Fruit fly (Drosophila melanogaster) whole organism, embryonic: Measurements from ENCODE around the gene pyx.

Experiments
- CG10462 ChIP-seq: fragments of 200-800 bp; sonication (Bioruptor generic); optimal IDR thresholded peaks from 2 replicates; lab custom pipeline; 2016; ENCODE audit warnings: missing biosample characterization, missing genetic modification characterization
- CG12942 ChIP-seq: fragments of 200-800 bp; sonication (Bioruptor generic); optimal IDR thresholded peaks from 3 replicates; lab custom pipeline; 2016; ENCODE audit warnings: missing biosample characterization, missing genetic modification characterization
- CG14965 ChIP-seq: fragments of 200-800 bp; sonication (Bioruptor generic); optimal IDR thresholded peaks from 2 replicates; lab custom pipeline; 2016; ENCODE audit warnings: missing biosample characterization, missing genetic modification characterization, borderline replicate concordance
- CG17802 ChIP-seq: fragments of 200-800 bp; sonication (Bioruptor generic); optimal IDR thresholded peaks from 2 replicates; lab custom pipeline; 2018; ENCODE audit warnings: missing biosample characterization, mild to moderate bottlenecking, missing genetic modification characterization, moderate library complexity
- CG18011 ChIP-seq: fragments of 200-800 bp; sonication (Bioruptor generic); optimal IDR thresholded peaks from 2 replicates; lab custom pipeline; 2017; ENCODE audit warnings: missing biosample characterization, missing genetic modification characterization, mild to moderate bottlenecking, moderate library complexity, missing genotype
- CG2199 ChIP-seq: fragments of 200-800 bp; sonication (Bioruptor generic); IDR thresholded peaks from 3 replicates; pipeline ENCODE4 v1.3.6; 2022; ENCODE audit warnings: missing biosample characterization, missing genetic modification characterization
- CG2875 ChIP-seq: fragments of 200-800 bp; sonication (Bioruptor generic); optimal IDR thresholded peaks from 2 replicates; lab custom pipeline; 2017; ENCODE audit warnings: missing biosample characterization, mild to moderate bottlenecking, missing genetic modification characterization, missing genetic modification reagents
- CG30020 ChIP-seq: fragments of 200-800 bp; optimal IDR thresholded peaks from 2 replicates; lab custom pipeline; 2019; ENCODE audit warnings: missing biosample characterization, mild to moderate bottlenecking, missing genetic modification characterization, moderate library complexity
- CG31365 ChIP-seq: fragments of 200-800 bp; sonication (Bioruptor generic); optimal IDR thresholded peaks from 2 replicates; lab custom pipeline; 2018; ENCODE audit warnings: missing biosample characterization, mild to moderate bottlenecking, missing genetic modification characterization
- CG32772 ChIP-seq: fragments of 200-800 bp; sonication (Bioruptor generic); IDR thresholded peaks from 2 replicates; pipeline ENCODE4 v1.3.6; 2022; ENCODE audit warnings: missing biosample characterization, missing genetic modification characterization
- CG34376 ChIP-seq: fragments of 200-800 bp; sonication (Bioruptor generic); optimal IDR thresholded peaks from 2 replicates; lab custom pipeline; 2018; ENCODE audit warnings: missing biosample characterization, mild to moderate bottlenecking, missing genetic modification characterization
- CG6683 ChIP-seq: fragments of 200-800 bp; sonication (Bioruptor generic); optimal IDR thresholded peaks from 2 replicates; lab custom pipeline; 2017; ENCODE audit warnings: missing biosample characterization, mild to moderate bottlenecking, missing genetic modification characterization, missing genetic modification reagents
- CG9932 ChIP-seq: fragments of 200-800 bp; sonication (Bioruptor generic); IDR thresholded peaks from 2 replicates; pipeline ENCODE4 v1.3.6; 2022; ENCODE audit warnings: missing biosample characterization, missing genetic modification characterization
- Camta ChIP-seq: fragments of 200-800 bp; sonication (Bioruptor generic); optimal IDR thresholded peaks from 2 replicates; lab custom pipeline; 2016; ENCODE audit warnings: missing biosample characterization, missing genetic modification characterization
- D ChIP-seq, 2 experiments: fragments of 200-800 bp in 1 of 2; fragments of >200 bp in 1 of 2; sonication (Bioruptor generic) in 1 of 2; optimal IDR thresholded peaks; 2 replicates in 1 of 2; 3 replicates in 1 of 2; lab custom pipeline; 2017; ENCODE audit warnings: mild to moderate bottlenecking in 1 of 2, missing biosample characterization in 1 of 2, missing genetic modification characterization in 1 of 2, missing genetic modification reagents in 1 of 2
- Dek ChIP-seq: fragments of 200-800 bp; sonication (Bioruptor generic); optimal IDR thresholded peaks from 3 replicates; lab custom pipeline; 2019; ENCODE audit warnings: missing biosample characterization, mild to moderate bottlenecking, missing genetic modification characterization, moderate library complexity
- Dfd ChIP-seq, 2 experiments: fragments of >200 bp; optimal IDR thresholded peaks; 2 replicates each; lab custom pipeline; 2017; ENCODE audit warnings: missing biosample characterization in 2 of 2, missing genetic modification characterization in 2 of 2
- Doc3 ChIP-seq: fragments of 200-800 bp; sonication (Bioruptor generic); IDR thresholded peaks from 3 replicates; pipeline ENCODE4 v1.3.6; 2022; ENCODE audit warnings: missing biosample characterization, missing genetic modification characterization; ENCODE audit not compliant: partially characterized antibody
- Elba2 ChIP-seq: fragments of 200-800 bp; sonication (Bioruptor generic); optimal IDR thresholded peaks from 3 replicates; lab custom pipeline; 2016; ENCODE audit warnings: missing biosample characterization, missing genetic modification characterization
- HLH3B ChIP-seq: fragments of 200-800 bp; sonication (Bioruptor generic); IDR thresholded peaks from 2 replicates; pipeline ENCODE4 v1.3.6; 2022; ENCODE audit warnings: missing biosample characterization, missing genetic modification characterization
- HLH54F ChIP-seq: fragments of 200-800 bp; sonication (Bioruptor generic); optimal IDR thresholded peaks from 3 replicates; lab custom pipeline; 2016; ENCODE audit warnings: missing biosample characterization, missing genetic modification characterization
- Med ChIP-seq: fragments of 200-800 bp; sonication (Bioruptor generic); peaks from one replicate; lab custom pipeline; 2016; ENCODE audit warnings: missing biosample characterization, missing genetic modification characterization, mild to moderate bottlenecking, inconsistent platforms, moderate library complexity
- Mes4 ChIP-seq: fragments of 200-800 bp; sonication (Bioruptor generic); optimal IDR thresholded peaks from 2 replicates; lab custom pipeline; 2016; ENCODE audit warnings: missing biosample characterization, missing genetic modification characterization
- NC2α ChIP-seq: fragments of 200-800 bp; sonication (Bioruptor generic); optimal IDR thresholded peaks from 2 replicates; lab custom pipeline; 2016; ENCODE audit warnings: missing biosample characterization, missing genetic modification characterization
- Nf-YA ChIP-seq: fragments of 200-800 bp; sonication (Bioruptor generic); IDR thresholded peaks from 2 replicates; pipeline ENCODE4 v1.3.6; 2022; ENCODE audit warnings: missing biosample characterization, missing genetic modification characterization
- Side ChIP-seq: fragments of 200-800 bp; sonication (Bioruptor generic); optimal IDR thresholded peaks from 2 replicates; lab custom pipeline; 2016; ENCODE audit warnings: missing biosample characterization, missing genetic modification characterization
- Six4 ChIP-seq: fragments of 200-800 bp; sonication (Bioruptor generic); optimal IDR thresholded peaks from 2 replicates; lab custom pipeline; 2016; ENCODE audit warnings: missing biosample characterization, missing genetic modification characterization
- Vsx1 ChIP-seq: fragments of 200-800 bp; sonication (Bioruptor generic); optimal IDR thresholded peaks from 2 replicates; lab custom pipeline; 2017; ENCODE audit warnings: missing biosample characterization, mild to moderate bottlenecking, missing genetic modification characterization, missing genetic modification reagents
- ac ChIP-seq: fragments of 200-800 bp; sonication (Bioruptor generic); optimal IDR thresholded peaks from 3 replicates; lab custom pipeline; 2017; ENCODE audit warnings: missing biosample characterization, mild to moderate bottlenecking, missing genetic modification characterization
- ato ChIP-seq: fragments of 200-800 bp; sonication (Bioruptor generic); IDR thresholded peaks from 2 replicates; pipeline ENCODE4 v1.3.6; 2022; ENCODE audit warnings: missing biosample characterization, missing genetic modification characterization; ENCODE audit not compliant: partially characterized antibody
- bsh ChIP-seq, 2 experiments: fragments of 200-800 bp; sonication (Bioruptor generic); optimal IDR thresholded peaks; 2 replicates each; lab custom pipeline; 2017 to 2018; ENCODE audit warnings: mild to moderate bottlenecking in 2 of 2, missing biosample characterization in 2 of 2, missing genetic modification characterization in 2 of 2, moderate library complexity in 1 of 2
- dmrt11E ChIP-seq: fragments of 200-800 bp; sonication (Bioruptor generic); optimal IDR thresholded peaks from 3 replicates; lab custom pipeline; 2018; ENCODE audit warnings: missing biosample characterization, mild to moderate bottlenecking, missing genetic modification characterization, moderate library complexity
- esg ChIP-seq: fragments of 200-800 bp; sonication (Bioruptor generic); conservative IDR thresholded peaks from 2 replicates; pipeline ENCODE4 v1.3.6; 2022; ENCODE audit warnings: missing biosample characterization, missing genetic modification characterization
- eve ChIP-seq, 2 experiments: fragments of >200 bp; optimal IDR thresholded peaks; 2 replicates each; lab custom pipeline; 2017; ENCODE audit warnings: missing biosample characterization in 2 of 2, missing genetic modification characterization in 2 of 2
- fd96Cb ChIP-seq: fragments of 200-800 bp; sonication (Bioruptor generic); optimal IDR thresholded peaks from 2 replicates; lab custom pipeline; 2018; ENCODE audit warnings: missing biosample characterization, mild to moderate bottlenecking, missing genetic modification characterization, moderate library complexity
- fu2 ChIP-seq: fragments of 200-800 bp; sonication (Bioruptor generic); optimal IDR thresholded peaks from 2 replicates; lab custom pipeline; 2016; ENCODE audit warnings: missing biosample characterization, missing genetic modification characterization
- hkb ChIP-seq, 2 experiments: fragments of 200-800 bp in 1 of 2; fragments of >200 bp in 1 of 2; sonication (Bioruptor generic) in 1 of 2; IDR thresholded peaks in 1 of 2; optimal IDR thresholded peaks in 1 of 2; 2 replicates each; pipeline versions ENCODE4 v1.3.6 to Lab custom; 2017 to 2022; ENCODE audit warnings: missing biosample characterization in 1 of 2, missing genetic modification characterization in 1 of 2
- inv ChIP-seq: fragments of 200-800 bp; sonication (Bioruptor generic); IDR thresholded peaks from 2 replicates; pipeline ENCODE4 v1.3.6; 2022; ENCODE audit warnings: missing biosample characterization, missing genetic modification characterization; ENCODE audit not compliant: partially characterized antibody
- ken ChIP-seq: fragments of 200-800 bp; sonication (Bioruptor generic); IDR thresholded peaks from 3 replicates; pipeline ENCODE4 v1.3.6; 2022; ENCODE audit warnings: missing biosample characterization, missing genetic modification characterization
- knrl ChIP-seq: fragments of 200-800 bp; sonication (Bioruptor generic); IDR thresholded peaks from 3 replicates; pipeline ENCODE4 v1.3.6; 2022; ENCODE audit warnings: missing biosample characterization, missing genetic modification characterization; ENCODE audit not compliant: partially characterized antibody
- phol ChIP-seq: fragments of 200-800 bp; sonication (Bioruptor generic); optimal IDR thresholded peaks from 3 replicates; lab custom pipeline; 2018; ENCODE audit warnings: missing biosample characterization, mild to moderate bottlenecking, missing genetic modification characterization, moderate library complexity
- sd ChIP-seq: fragments of 200-800 bp; sonication (Bioruptor generic); optimal IDR thresholded peaks from 3 replicates; lab custom pipeline; 2018; ENCODE audit warnings: missing biosample characterization, mild to moderate bottlenecking, missing genetic modification characterization, moderate library complexity
- shn ChIP-seq: fragments of 200-800 bp; sonication (Bioruptor generic); optimal IDR thresholded peaks from 3 replicates; lab custom pipeline; 2016; ENCODE audit warnings: missing biosample characterization, missing genetic modification characterization
- ssp ChIP-seq: fragments of 200-800 bp; sonication (Bioruptor generic); IDR thresholded peaks from 2 replicates; pipeline ENCODE4 v1.3.6; 2022; ENCODE audit warnings: missing biosample characterization, missing genetic modification characterization
- sug ChIP-seq: fragments of 200-800 bp; optimal IDR thresholded peaks from 2 replicates; lab custom pipeline; 2019; ENCODE audit warnings: missing biosample characterization, mild to moderate bottlenecking, missing genetic modification characterization, moderate library complexity
- twi ChIP-seq: fragments of 200-800 bp; optimal IDR thresholded peaks from 2 replicates; lab custom pipeline; 2019; ENCODE audit warnings: missing biosample characterization, mild to moderate bottlenecking, missing genetic modification characterization, moderate library complexity
- usp ChIP-seq: fragments of >200 bp; optimal IDR thresholded peaks from 2 replicates; lab custom pipeline; 2017; ENCODE audit warnings: missing biosample characterization, missing genetic modification characterization
- wor ChIP-seq: fragments of 200-800 bp; sonication (Bioruptor generic); IDR thresholded peaks from 2 replicates; pipeline ENCODE4 v1.3.6; 2022; ENCODE audit warnings: missing biosample characterization, missing genetic modification characterization

Gene pyx

DNA sequence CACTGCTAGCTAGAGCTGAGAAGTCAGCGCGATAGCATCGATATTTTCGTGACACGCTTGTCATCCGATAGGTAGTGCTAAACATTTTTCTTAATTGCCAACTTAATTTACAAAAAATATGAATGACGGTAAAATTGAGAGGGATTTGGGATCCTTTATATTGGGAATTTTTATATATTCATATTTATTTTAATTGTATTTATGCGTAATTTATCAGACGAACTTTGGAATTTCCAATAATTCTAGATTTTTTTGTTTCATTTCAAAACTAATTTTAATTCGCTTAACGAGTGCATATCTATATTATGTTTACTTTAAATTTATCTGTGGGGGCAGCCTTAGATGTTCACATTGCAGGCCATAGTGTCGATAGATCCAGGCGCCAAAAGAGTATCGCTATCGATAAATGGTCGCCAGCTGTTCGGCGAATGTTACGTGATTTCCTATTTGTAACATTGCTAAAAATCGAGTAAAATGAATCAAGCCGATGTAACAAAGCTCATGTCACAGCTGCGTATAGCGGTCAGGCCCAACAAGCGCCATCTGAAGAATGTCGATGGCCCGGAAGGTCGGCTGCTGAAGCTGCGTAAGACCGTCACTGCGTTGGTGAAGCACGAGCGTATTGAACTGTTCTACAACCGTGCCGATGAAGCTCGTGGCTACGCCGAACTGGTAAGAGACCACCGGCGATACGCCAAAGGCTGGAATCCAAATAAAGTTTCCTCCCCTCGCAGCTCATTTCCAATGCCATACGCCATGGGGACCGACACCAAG is 41.7 kb upstream of the pyx start, which contains the start of the genes Tudor-SN and mRpL17:
TSS of gene Tudor-SN (minus strand) at position 3 of the 774 bp plus-strand sequence.
TSS of gene mRpL17 (plus strand) at position 402 of the 774 bp plus-strand sequence.
- TF ChIP-seq ssp (GFP tag; lab: Robert Waterston, UW) (no peak; the same call in 1 of the 2 replicates), eve (GFP tag; optimal IDR thresholded peaks at IDR 0.05; lab: Kevin White, UChicago) (no peak), shn (no peak), CG30020 (tag; lab: Kevin White, UChicago) (peak; percentile 81), CG6683 (GFP tag; lab: Kevin White, UChicago) (no peak), D (optimal IDR thresholded peaks at IDR 0.05; lab: Kevin White, UChicago) (no peak), D (GFP tag; optimal IDR thresholded peaks at IDR 0.05; lab: Kevin White, UChicago) (no peak), knrl (peak; percentile 99), HLH54F (GFP tag; lab: Kevin White, UChicago) (peak; percentile 40), Med (peak; percentile 62), sd (tag; lab: Kevin White, UChicago) (peak; percentile 22), CG10462 (GFP tag; lab: Kevin White, UChicago) (peak; percentile 38), fd96Cb (tag; lab: Kevin White, UChicago) (peak; percentile 13), Mes4 (GFP tag; lab: Kevin White, UChicago) (no peak), CG9932 (GFP tag; lab: Robert Waterston, UW) (peak; percentile 85), usp (no peak), Vsx1 (no peak), Dek (tag; lab: Kevin White, UChicago) (peak; percentile 60), phol (tag; lab: Kevin White, UChicago) (peak; percentile 67), Camta (GFP tag; lab: Kevin White, UChicago) (no peak), ken (GFP tag; lab: Robert Waterston, UW) (no peak), CG12942 (GFP tag; lab: Kevin White, UChicago) (no peak), Nf-YA (GFP tag; lab: Robert Waterston, UW) (no peak), inv (peak; percentile 98), bsh (GFP tag; optimal IDR thresholded peaks at IDR 0.05; lab: Kevin White, UChicago) (peak in 1 of 2 experiments; percentile 11), CG31365 (tag; lab: Kevin White, UChicago) (no peak), CG18011 (GFP tag; lab: Kevin White, UChicago) (no peak), NC2α (no peak), CG2199 (GFP tag; lab: Robert Waterston, UW) (no peak), esg (GFP tag; lab: Robert Waterston, UW) (no peak), Six4 (GFP tag; lab: Kevin White, UChicago) (peak; percentile 37), HLH3B (no peak), CG14965 (GFP tag; lab: Kevin White, UChicago) (no peak), twi (tag; lab: Kevin White, UChicago) (no peak), sug (peak; percentile 41), hkb (optimal IDR thresholded peaks at IDR 0.05; lab: Kevin White, UChicago) (no peak), hkb (GFP tag; IDR thresholded peaks at IDR 0.05; lab: Robert Waterston, UW) (no peak), CG34376 (GFP tag; lab: Kevin White, UChicago) (peak; percentile 11), fu2 (no peak), CG32772 (no peak), Doc3 (GFP tag; lab: Robert Waterston, UW) (peak; percentile 84), wor (GFP tag; lab: Robert Waterston, UW) (no peak), dmrt11E (tag; lab: Kevin White, UChicago) (peak; percentile 36), ato (GFP tag; lab: Robert Waterston, UW) (peak; percentile 95), CG2875 (GFP tag; lab: Kevin White, UChicago) (no peak), ac (GFP tag; lab: Kevin White, UChicago) (no peak), Side (GFP tag; lab: Kevin White, UChicago) (no peak), CG17802 (tag; lab: Kevin White, UChicago) (no peak), Elba2 (no peak), Dfd (GFP tag; optimal IDR thresholded peaks at IDR 0.05; lab: Kevin White, UChicago) (no peak)
